Fruit fly (Drosophila melanogaster): ENCODE data around the gene Smr.

Smr gene

DNA sequence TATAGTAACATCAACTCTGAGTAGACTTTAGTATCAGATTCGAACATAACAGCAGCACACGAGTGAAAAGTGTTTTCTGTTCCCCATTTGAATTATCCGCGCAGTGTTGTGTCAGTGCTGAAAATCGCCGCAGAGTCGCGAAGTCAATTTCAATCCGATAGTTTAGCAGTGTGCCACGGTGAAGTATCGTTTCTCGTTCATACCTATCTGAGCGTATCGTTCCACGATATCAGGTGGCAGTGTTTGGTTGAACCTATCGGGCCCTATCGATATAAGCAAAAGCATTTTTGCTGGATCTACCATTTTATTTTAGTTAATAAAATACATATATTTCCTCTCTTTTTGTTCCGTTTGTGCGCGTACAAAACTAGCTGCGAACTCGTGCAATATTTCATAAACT is 88.8 kb downstream of the Smr start, which contains the start of gene CkIalpha (continued):
- TF ChIP-seq CG7556 (GFP tag; optimal IDR thresholded peaks at IDR 0.05) (no peak), ERR (GFP tag; optimal IDR thresholded peaks at IDR 0.05) (peak; percentile 72), ato (GFP tag; IDR thresholded peaks at IDR 0.05; ENCODE audit: partially characterized antibody) (peak; percentile 98), sd (tag; optimal IDR thresholded peaks at IDR 0.05) (no peak), CG2889 (GFP tag; IDR thresholded peaks at IDR 0.05) (no peak), CG11560 (tag; IDR thresholded peaks at IDR 0.05) (peak; percentile 44; the same call in 1 of the 3 replicates), CG3726 (GFP tag; IDR thresholded peaks at IDR 0.05) (no peak), CoRest (tag; optimal IDR thresholded peaks at IDR 0.05) (peak; percentile 58), Jarid2 (GFP tag; optimal IDR thresholded peaks at IDR 0.05) (no peak), CG7839 (tag; optimal IDR thresholded peaks at IDR 0.05) (peak; percentile 25), CG32772 (GFP tag; IDR thresholded peaks at IDR 0.05) (peak; percentile 55; the same call in 1 of the 2 replicates), pita (GFP tag; optimal IDR thresholded peaks at IDR 0.05) (no peak), CG8281 (tag; optimal IDR thresholded peaks at IDR 0.05) (no peak), Opbp (GFP tag; IDR thresholded peaks at IDR 0.05; ENCODE audit: partially characterized antibody) (peak; percentile 98), bab2 (GFP tag; optimal IDR thresholded peaks at IDR 0.05) (peak; percentile 32), CG2116 (GFP tag; optimal IDR thresholded peaks at IDR 0.05) (peak; percentile 95), CG14667 (GFP tag; IDR thresholded peaks at IDR 0.05) (no peak), CG11093 (GFP tag; IDR thresholded peaks at IDR 0.05) (no peak), CG18619 (GFP tag; optimal IDR thresholded peaks at IDR 0.05) (peak; percentile 19), eve (GFP tag; optimal IDR thresholded peaks at IDR 0.05) (no peak), shn (GFP tag; optimal IDR thresholded peaks at IDR 0.05) (peak; percentile 60), psq (GFP tag; optimal IDR thresholded peaks at IDR 0.05) (no peak), sens-2 (GFP tag; IDR thresholded peaks at IDR 0.05) (no peak), caup (GFP tag; optimal IDR thresholded peaks at IDR 0.05; ENCODE audit: severe bottlenecking) (peak; percentile 56), CG13775 (GFP tag; optimal IDR thresholded peaks at IDR 0.05) (peak; percentile 27), en (GFP tag; optimal IDR thresholded peaks at IDR 0.05) (no peak), Gug (GFP tag; IDR thresholded peaks at IDR 0.05) (peak; percentile 61; the same call in 2 of the 4 replicates), Mad (GFP tag; optimal IDR thresholded peaks at IDR 0.05) (peak; percentile 57), emc (GFP tag; optimal IDR thresholded peaks at IDR 0.05) (peak; percentile 7), CG17385 (GFP tag; optimal IDR thresholded peaks at IDR 0.05) (no peak), Dfd (GFP tag; optimal IDR thresholded peaks at IDR 0.05) (no peak), HLH4C (GFP tag; IDR thresholded peaks at IDR 0.05; ENCODE audit: partially characterized antibody) (peak; percentile 98), CG16863 (GFP tag; optimal IDR thresholded peaks at IDR 0.05) (peak; percentile 59), pros (GFP tag; optimal IDR thresholded peaks at IDR 0.05) (no peak), zen2 (GFP tag; IDR thresholded peaks at IDR 0.05; ENCODE audit: partially characterized antibody) (peak; percentile 99), p53 (GFP tag; optimal IDR thresholded peaks at IDR 0.05) (no peak), cg (GFP tag; optimal IDR thresholded peaks at IDR 0.05) (no peak), Awh (GFP tag; IDR thresholded peaks at IDR 0.05) (no peak), HHEX (GFP tag; optimal IDR thresholded peaks at IDR 0.05) (no peak), pfk (GFP tag; optimal IDR thresholded peaks at IDR 0.05) (peak; percentile 92), CG17361 (GFP tag; IDR thresholded peaks at IDR 0.05) (no peak), CG33557 (GFP tag; optimal IDR thresholded peaks at IDR 0.05) (no peak), danr (GFP tag; IDR thresholded peaks at IDR 0.05) (no peak), dati (GFP tag; IDR thresholded peaks at IDR 0.05) (no peak), Myb (GFP tag; optimal IDR thresholded peaks at IDR 0.05) (peak; percentile 64), CG17829 (tag; optimal IDR thresholded peaks at IDR 0.05) (peak; percentile 55), CG8765 (GFP tag; IDR thresholded peaks at IDR 0.05) (0 out of 2 replicates have a peak, but pooled peaks have one; percentile 23), onecut (GFP tag; IDR thresholded peaks at IDR 0.05) (peak; percentile 34; the same call in 1 of the 2 replicates), Atf3 (GFP tag; optimal IDR thresholded peaks at IDR 0.05) (no peak), CG12219 (GFP tag; optimal IDR thresholded peaks at IDR 0.05) (no peak), bcd (GFP tag; optimal IDR thresholded peaks at IDR 0.05) (peak; percentile 44)
